Worm (Caenorhabditis elegans): ENCODE measurements around the gene C32D5.12.

Gene C32D5.12

ce11 chrII:6347341-6348118, 11.3 kb downstream of the C32D5.12 start, which contains the start of gene lgg-1 (continued):
- TF ChIP-seq ceh-90 (tag; optimal IDR thresholded peaks at IDR 0.05) (no peak), nhr-237 (tag; optimal IDR thresholded peaks at IDR 0.05) (no peak), unc-62 (GFP tag; optimal IDR thresholded peaks at IDR 0.05) (no peak), nhr-12 (tag; optimal IDR thresholded peaks at IDR 0.05) (no peak), ztf-4 (tag; optimal IDR thresholded peaks at IDR 0.05) (peak; percentile 54), irx-1 (tag; optimal IDR thresholded peaks at IDR 0.05) (no peak), pax-3 (tag; optimal IDR thresholded peaks at IDR 0.05) (peak; percentile 55), fkh-10 (GFP tag; optimal IDR thresholded peaks at IDR 0.05) (peak; percentile 23), vab-15 (tag; optimal IDR thresholded peaks at IDR 0.05) (peak; percentile 68), xbp-1 (tag; optimal IDR thresholded peaks at IDR 0.05) (peak; percentile 50), unc-86 (tag; optimal IDR thresholded peaks at IDR 0.05) (peak; percentile 56), aly-2 (tag; optimal IDR thresholded peaks at IDR 0.05) (no peak), hlh-17 (GFP tag; optimal IDR thresholded peaks at IDR 0.05; ENCODE audit: borderline replicate concordance) (no peak), ceh-82 (tag; optimal IDR thresholded peaks at IDR 0.05) (peak; percentile 33 to 77 (median 44)), C34B4.2 (tag; optimal IDR thresholded peaks at IDR 0.05) (no peak), lsy-2 (tag; optimal IDR thresholded peaks at IDR 0.05) (peak; percentile 39 to 61), tlp-1 (tag; optimal IDR thresholded peaks at IDR 0.05) (no peak), fkh-4 (tag; optimal IDR thresholded peaks at IDR 0.05; ENCODE audit: borderline replicate concordance) (no peak), F16B12.6 (tag; optimal IDR thresholded peaks at IDR 0.05) (peak; percentile 20), nhr-19 (GFP tag; conservative IDR thresholded peaks at IDR 0.05) (peak; percentile 45), ceh-88 (GFP tag; IDR thresholded peaks at IDR 0.05) (no peak), nhr-90 (tag; optimal IDR thresholded peaks at IDR 0.05; ENCODE audit: poor library complexity) (peak; percentile 25), egl-13 (tag; optimal IDR thresholded peaks at IDR 0.05) (peak; percentile 47), jun-1 (tag; optimal IDR thresholded peaks at IDR 0.05) (peak; percentile 67), pqm-1 (tag; optimal IDR thresholded peaks at IDR 0.05) (no peak), nhr-28 (tag; optimal IDR thresholded peaks at IDR 0.05) (no peak), nhr-20 (tag; optimal IDR thresholded peaks at IDR 0.05) (peak; percentile 70), unc-30 (tag; optimal IDR thresholded peaks at IDR 0.05) (no peak), mab-9 (GFP tag; IDR thresholded peaks at IDR 0.05) (peak; percentile 40), sox-4 (tag; optimal IDR thresholded peaks at IDR 0.05) (no peak), hpl-2 (GFP tag; optimal IDR thresholded peaks at IDR 0.05) (no peak), snpc-4 (tag; optimal IDR thresholded peaks at IDR 0.05) (peak; percentile 14), fkh-8 (tag; optimal IDR thresholded peaks at IDR 0.05) (peak; percentile 72), sup-37 (GFP tag; optimal IDR thresholded peaks at IDR 0.05) (peak; percentile 35), isw-1 (GFP tag; IDR thresholded peaks at IDR 0.05) (peak; percentile 49), lin-14 (GFP tag; optimal IDR thresholded peaks at IDR 0.05) (peak; percentile 84), fos-1 (tag; optimal IDR thresholded peaks at IDR 0.05) (peak; percentile 32), lin-35 (GFP tag; optimal IDR thresholded peaks at IDR 0.05) (peak; percentile 49 to 53), grh-1 (GFP tag; IDR thresholded peaks at IDR 0.05) (no peak), blmp-1 (tag; optimal IDR thresholded peaks at IDR 0.05) (peak; percentile 76), ztf-11 (tag; optimal IDR thresholded peaks at IDR 0.05) (peak in 1 of 2 experiments; percentile 39), elt-2 (tag; optimal IDR thresholded peaks at IDR 0.05) (peak; percentile 12), nhr-85 (tag) (peak; percentile 80), hlh-4 (tag; optimal IDR thresholded peaks at IDR 0.05) (peak; percentile 17), sptf-1 (tag; optimal IDR thresholded peaks at IDR 0.05) (no peak), rnt-1 (tag; optimal IDR thresholded peaks at IDR 0.05) (peak; percentile 58), unc-98 (GFP tag; IDR thresholded peaks at IDR 0.05) (no peak), Y116A8C.19 (tag; optimal IDR thresholded peaks at IDR 0.05; ENCODE audit: borderline replicate concordance) (no peak), efl-1 (optimal IDR thresholded peaks at IDR 0.05) (peak; percentile 56 to 58), efl-1 (GFP tag; optimal IDR thresholded peaks at IDR 0.05 in 1 of 2) (peak in 1 of 2 experiments; percentile 95), egl-27 (tag; optimal IDR thresholded peaks at IDR 0.05) (peak in 1 of 2 experiments; percentile 14), mep-1 (tag; optimal IDR thresholded peaks at IDR 0.05) (peak; percentile 77)

Measured in whole organism, L1 larva.